Worm (Caenorhabditis elegans) whole organism, L3 larva: ENCODE results near the gene C09B7.2.

Experiments
- R02D3.7 ChIP-seq: fragments of 150-350 bp; optimal IDR thresholded peaks from 2 replicates; lab custom pipeline; 2014; ENCODE audit warnings: missing biosample characterization, missing genetic modification characterization
- ceh-16 ChIP-seq: sonication (generic microtip); optimal IDR thresholded peaks from 2 replicates; lab custom pipeline; 2017; ENCODE audit warnings: missing biosample characterization, missing genetic modification characterization
- egl-27 ChIP-seq: sonication (generic microtip); optimal IDR thresholded peaks from 4 replicates; lab custom pipeline; 2017; ENCODE audit warnings: missing biosample characterization, missing genetic modification reagents, missing genetic modification characterization
- elt-3 ChIP-seq, 3 experiments: fragments of 150-350 bp in 1 of 3; sonication (generic microtip) in 2 of 3; optimal IDR thresholded peaks; 2 replicates in 2 of 3; 4 replicates in 1 of 3; lab custom pipeline; 2014 to 2017; ENCODE audit warnings: missing biosample characterization in 3 of 3, missing genetic modification characterization in 3 of 3
- fos-1 ChIP-seq: fragments of 150-350 bp; optimal IDR thresholded peaks from 2 replicates; lab custom pipeline; 2014; ENCODE audit warnings: missing biosample characterization, missing genetic modification characterization
- jun-1 ChIP-seq: fragments of 150-350 bp; optimal IDR thresholded peaks from 2 replicates; lab custom pipeline; 2014; ENCODE audit warnings: missing biosample characterization, missing genetic modification reagents, missing genetic modification characterization
- lin-15B ChIP-seq: fragments of 150-350 bp; optimal IDR thresholded peaks from 2 replicates; lab custom pipeline; 2014; ENCODE audit warnings: missing biosample characterization, missing genetic modification characterization
- lin-39 ChIP-seq: fragments of 150-350 bp; optimal IDR thresholded peaks from 2 replicates; lab custom pipeline; 2018; ENCODE audit warnings: missing biosample characterization, missing genetic modification reagents, missing genetic modification characterization
- nhr-23 ChIP-seq: fragments of 150-350 bp; optimal IDR thresholded peaks from 2 replicates; lab custom pipeline; 2014; ENCODE audit warnings: missing biosample characterization, missing genetic modification reagents, missing genetic modification characterization

DNA sequence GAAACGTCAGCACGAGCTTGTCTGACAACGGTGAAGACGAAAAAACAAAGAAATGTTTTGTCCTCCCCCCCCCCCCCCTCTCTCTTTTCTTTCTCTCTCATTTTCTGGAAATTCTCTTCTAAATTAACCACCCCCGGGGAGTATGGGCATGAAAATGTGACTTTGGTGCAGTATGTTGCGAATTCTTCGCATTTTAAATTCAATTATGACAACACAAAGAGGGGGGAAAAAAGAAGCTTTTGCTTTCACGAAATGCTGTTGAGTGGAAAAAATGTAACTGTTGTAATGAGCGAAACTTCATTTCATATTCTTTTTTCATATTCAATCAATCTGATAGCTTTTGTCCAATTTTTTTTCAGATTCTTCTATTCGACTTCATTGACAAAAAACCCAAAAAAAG lies 13.6 kb upstream of the C09B7.2 start:
- TF ChIP-seq R02D3.7 (tag; lab: Kevin White, UChicago) (no peak), jun-1 (no peak), lin-15B (tag; lab: Kevin White, UChicago) (no peak), fos-1 (no peak), nhr-23 (tag; lab: Kevin White, UChicago) (no peak), lin-39 (tag; lab: Kevin White, UChicago) (no peak), ceh-16 (tag; lab: Kevin White, UChicago) (no peak), egl-27 (tag; lab: Kevin White, UChicago) (no peak), elt-3 (tag; optimal IDR thresholded peaks at IDR 0.05; lab: Kevin White, UChicago) (no peak)
